Worm (Caenorhabditis elegans) whole organism, L4/young adult: Measurements from ENCODE around the gene cyp-13A10.

Source experiments
- W03F9.2 ChIP-seq: fragments of 150-350 bp; optimal IDR thresholded peaks from 2 replicates; lab custom pipeline; 2014; ENCODE audit warnings: missing biosample characterization, missing genetic modification characterization
- dao-5 ChIP-seq: sonication (generic microtip); optimal IDR thresholded peaks from 2 replicates; lab custom pipeline; 2016; ENCODE audit warnings: missing genotype, missing genetic modification characterization, moderate library complexity, missing compliant biosample characterization
- him-1 ChIP-seq: sonication (generic microtip); optimal IDR thresholded peaks from 2 replicates; lab custom pipeline; 2016; ENCODE audit warnings: missing genotype, missing genetic modification reagents, missing genetic modification characterization, missing compliant biosample characterization

cyp-13A10 gene

ce11 chrII:9662797-9663196 lies at the start of gene cyp-13A10:
Gene cyp-13A10, minus strand, starts transcription at chrII:9662884.
- TF ChIP-seq dao-5 (tag; lab: Kevin White, UChicago) (no peak), W03F9.2 (tag; lab: Kevin White, UChicago) (no peak), him-1 (tag; lab: Kevin White, UChicago) (no peak)

DNA sequence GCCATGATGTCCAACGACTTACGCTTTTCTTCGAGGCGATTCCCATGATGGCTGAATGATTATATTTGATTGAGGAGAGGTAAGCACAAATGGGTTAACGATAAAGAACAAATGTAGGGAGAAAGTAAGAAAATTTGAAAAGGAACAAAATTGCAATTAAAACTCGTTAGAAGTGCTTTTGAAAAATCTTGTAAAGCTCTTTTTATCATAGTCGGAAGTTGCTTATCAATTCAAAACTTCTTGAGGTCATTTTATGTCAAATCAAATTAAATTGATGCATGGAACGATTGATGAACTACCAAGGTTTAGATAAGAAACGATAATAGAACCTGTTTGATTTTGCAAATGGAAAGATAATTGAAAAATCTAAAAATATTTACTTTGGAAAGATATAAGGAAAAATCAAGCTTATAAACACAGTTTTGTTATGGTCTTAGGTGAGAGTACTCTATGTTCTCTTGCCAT lies 46.2 kb upstream of the cyp-13A10 start, which contains the start of gene glt-5:
Gene glt-5, minus strand, starts transcription at position 51 of the 465 bp plus-strand sequence.
- no peak for TF ChIP-seq him-1 (tag; lab: Kevin White, UChicago)
- TF ChIP-seq W03F9.2 (tag; lab: Kevin White, UChicago) = no peak
- no peak for TF ChIP-seq dao-5 (tag; lab: Kevin White, UChicago)

- TF ChIP-seq W03F9.2 (tag; lab: Kevin White, UChicago) (peak; percentile 48), dao-5 (tag; lab: Kevin White, UChicago) (no peak)
Measured at ce11 chrII:9706207-9706606, 43.5 kb upstream of the cyp-13A10 start, which contains the start of gene Y53C12A.3. Gene Y53C12A.3, minus strand, starts transcription at chrII:9706240.

- no peak for TF ChIP-seq him-1 (tag; lab: Kevin White, UChicago)
- TF ChIP-seq dao-5 (tag; lab: Kevin White, UChicago) = no peak
- TF ChIP-seq W03F9.2 (tag; lab: Kevin White, UChicago) = no peak
Measured at ce11 chrII:9704746-9705145, 42.1 kb upstream of the cyp-13A10 start, which contains the start of gene Y53C12A.10. Gene Y53C12A.10, minus strand, starts transcription at chrII:9704846.

DNA sequence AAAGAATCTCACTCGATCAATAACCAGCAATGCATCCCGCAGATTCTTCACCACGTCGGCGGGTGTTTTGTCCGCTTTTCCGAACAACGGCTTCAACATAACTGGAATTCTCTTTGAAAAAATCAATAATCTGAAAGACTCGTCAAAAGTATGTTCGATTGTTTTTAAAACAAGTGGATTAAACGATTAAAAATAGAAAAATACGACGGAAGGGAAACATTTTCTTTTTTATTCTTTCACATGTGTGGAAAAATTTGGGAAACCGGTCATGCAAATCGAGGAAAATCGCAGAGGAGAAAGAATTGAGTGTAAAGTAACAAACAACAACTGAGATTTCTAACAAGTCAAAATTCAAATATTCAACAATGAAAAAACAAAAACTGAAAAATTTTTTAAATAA lies 40.9 kb upstream of the cyp-13A10 start, which contains the start of gene mop-25.2:
Gene mop-25.2, minus strand, starts transcription at position 101 of the 400 bp plus-strand sequence.
- TF ChIP-seq him-1 (tag; lab: Kevin White, UChicago) (no peak), W03F9.2 (tag; lab: Kevin White, UChicago) (no peak), dao-5 (tag; lab: Kevin White, UChicago) (no peak)

DNA sequence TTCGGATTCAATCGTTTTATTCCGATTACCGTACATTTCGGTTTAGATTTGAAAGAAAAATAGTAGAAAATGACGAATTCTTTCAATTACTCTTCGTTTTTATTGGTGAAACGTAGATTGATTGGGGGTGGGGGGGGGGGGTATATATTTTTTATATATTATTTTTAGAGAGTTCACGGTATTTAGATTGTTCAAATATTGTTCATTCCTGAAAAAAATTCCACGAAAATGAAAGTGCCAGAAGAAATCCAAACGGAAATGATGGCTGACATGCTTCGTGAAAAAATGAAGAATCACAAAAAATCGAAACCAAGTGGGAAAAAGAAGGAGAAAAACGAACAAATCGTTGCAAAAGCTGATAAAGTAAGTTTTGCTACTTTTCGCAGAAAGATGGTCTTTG lies 37.7 kb upstream of the cyp-13A10 start, which contains the start of the genes Y53C12A.8 and Y53C12A.7:
Gene Y53C12A.8, minus strand, starts transcription at position 101 of the 400 bp plus-strand sequence.
Gene Y53C12A.7, plus strand, starts transcription at position 181 of the 400 bp plus-strand sequence.
- TF ChIP-seq dao-5 (tag; lab: Kevin White, UChicago) = no peak
- TF ChIP-seq W03F9.2 (tag; lab: Kevin White, UChicago) = no peak
- TF ChIP-seq him-1 (tag; lab: Kevin White, UChicago) = no peak

ce11 chrII:9695942-9696341 lies 33.3 kb upstream of the cyp-13A10 start:
- TF ChIP-seq him-1 (tag; lab: Kevin White, UChicago) (no peak), dao-5 (tag; lab: Kevin White, UChicago) (no peak), W03F9.2 (tag; lab: Kevin White, UChicago) (no peak)

DNA sequence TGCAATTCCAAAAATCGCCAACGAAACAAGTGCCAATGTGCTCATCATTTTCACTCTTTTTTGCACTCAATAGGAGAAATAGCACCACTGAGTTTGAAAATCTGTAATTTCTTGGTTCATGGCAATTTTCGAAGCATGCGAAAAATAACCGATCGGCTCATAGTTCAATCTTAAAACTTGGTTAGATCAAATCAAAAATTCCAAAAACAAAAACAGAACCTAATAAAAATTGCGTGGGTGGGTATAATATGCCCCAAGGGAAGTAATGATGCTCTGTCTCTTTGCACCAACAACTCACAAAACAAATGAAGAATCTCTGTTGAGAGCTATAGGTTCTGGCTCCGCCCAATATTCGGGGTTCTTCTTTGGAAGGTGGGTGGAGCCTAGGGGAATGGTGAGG lies 29.2 kb upstream of the cyp-13A10 start, which contains the start of gene nlp-11:
Gene nlp-11, minus strand, starts transcription at position 101 of the 400 bp plus-strand sequence.
- TF ChIP-seq him-1 (tag; lab: Kevin White, UChicago) (no peak), dao-5 (tag; lab: Kevin White, UChicago) (no peak), W03F9.2 (tag; lab: Kevin White, UChicago) (no peak)

- TF ChIP-seq W03F9.2 (tag; lab: Kevin White, UChicago) (no peak), him-1 (tag; lab: Kevin White, UChicago) (no peak), dao-5 (tag; lab: Kevin White, UChicago) (no peak)
Measured at ce11 chrII:9690067-9690632, 27.5 kb upstream of the cyp-13A10 start.

DNA sequence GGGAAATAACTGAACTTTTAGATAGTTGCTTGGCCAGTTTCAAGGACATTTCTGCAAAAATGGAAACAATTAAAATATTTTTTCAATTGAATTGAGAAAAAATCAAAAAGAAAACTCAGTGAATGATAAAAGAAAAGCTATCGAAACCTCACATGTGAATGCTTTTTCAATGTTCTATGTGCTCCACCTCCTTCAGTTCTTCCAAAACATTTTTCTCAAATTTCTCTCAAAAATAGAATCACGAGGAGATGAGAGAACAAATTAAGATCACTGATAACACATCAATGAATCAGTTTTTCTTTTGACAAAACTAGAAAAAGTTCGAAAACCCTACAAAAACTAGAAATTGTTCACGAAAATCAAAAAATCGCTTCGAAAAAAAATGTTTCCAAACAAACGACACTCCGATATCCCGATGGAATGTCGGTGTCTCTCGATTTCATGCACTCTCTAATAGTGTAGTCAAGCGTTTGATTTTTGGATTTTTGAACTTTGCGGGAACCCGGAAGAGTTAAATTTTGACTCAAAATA lies 24.0 kb upstream of the cyp-13A10 start, which contains the start of gene ZK1320.9:
Gene ZK1320.9, minus strand, starts transcription at position 51 of the 531 bp plus-strand sequence.
- no peak for TF ChIP-seq W03F9.2 (tag; lab: Kevin White, UChicago)
- TF ChIP-seq him-1 (tag; lab: Kevin White, UChicago) = no peak
- TF ChIP-seq dao-5 (tag; lab: Kevin White, UChicago) = no peak

DNA sequence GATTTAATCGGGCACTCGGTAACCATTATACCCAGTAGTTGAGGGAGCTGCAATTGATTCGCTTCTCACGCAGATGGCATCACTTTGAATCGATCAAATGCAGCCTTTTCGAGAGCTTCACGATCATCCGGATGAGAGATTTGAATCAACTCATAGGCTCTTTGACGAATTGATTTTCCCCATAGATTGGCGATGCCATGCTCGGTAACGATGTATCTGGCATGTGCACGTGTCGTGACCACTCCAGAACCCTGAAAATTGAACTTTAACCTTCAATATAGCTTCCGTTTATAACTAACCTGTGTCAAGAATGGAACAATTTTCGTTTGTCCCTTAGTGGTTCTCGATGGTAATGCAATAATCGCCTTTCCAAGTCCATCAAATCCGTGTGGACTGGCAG lies 21.5 kb upstream of the cyp-13A10 start:
- TF ChIP-seq dao-5 (tag; lab: Kevin White, UChicago) = no peak
- TF ChIP-seq W03F9.2 (tag; lab: Kevin White, UChicago) = no peak
- no peak for TF ChIP-seq him-1 (tag; lab: Kevin White, UChicago)

DNA sequence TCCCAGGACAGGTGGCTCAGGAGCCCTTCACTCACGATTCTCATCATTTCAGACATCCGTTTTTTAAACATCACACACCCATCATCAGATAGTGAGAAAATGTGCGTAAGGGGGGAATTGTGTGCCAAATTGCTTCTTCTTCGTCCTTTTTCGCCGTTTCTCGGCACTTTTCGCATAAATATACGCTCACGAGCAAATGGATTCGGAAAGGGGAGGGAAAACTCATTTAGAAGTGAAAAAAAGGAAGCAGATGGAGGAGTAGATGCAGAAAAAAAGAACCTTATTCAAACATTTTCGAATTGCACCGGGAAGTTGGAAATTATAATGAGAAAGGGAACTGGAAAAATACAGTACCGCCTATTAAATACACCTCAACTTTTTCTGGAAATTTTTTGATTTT lies 19.4 kb upstream of the cyp-13A10 start:
- TF ChIP-seq W03F9.2 (tag; lab: Kevin White, UChicago) (no peak), dao-5 (tag; lab: Kevin White, UChicago) (no peak), him-1 (tag; lab: Kevin White, UChicago) (no peak)

- TF ChIP-seq dao-5 (tag; lab: Kevin White, UChicago) (no peak), W03F9.2 (tag; lab: Kevin White, UChicago) (no peak), him-1 (tag; lab: Kevin White, UChicago) (no peak)
Measured at ce11 chrII:9680493-9680892, 17.8 kb upstream of the cyp-13A10 start, which contains the start of gene ZK1320.13. Gene ZK1320.13, plus strand, starts transcription at chrII:9680793.
